Worm (Caenorhabditis elegans): Measurements from ENCODE around the gene T02G5.3.

DNA sequence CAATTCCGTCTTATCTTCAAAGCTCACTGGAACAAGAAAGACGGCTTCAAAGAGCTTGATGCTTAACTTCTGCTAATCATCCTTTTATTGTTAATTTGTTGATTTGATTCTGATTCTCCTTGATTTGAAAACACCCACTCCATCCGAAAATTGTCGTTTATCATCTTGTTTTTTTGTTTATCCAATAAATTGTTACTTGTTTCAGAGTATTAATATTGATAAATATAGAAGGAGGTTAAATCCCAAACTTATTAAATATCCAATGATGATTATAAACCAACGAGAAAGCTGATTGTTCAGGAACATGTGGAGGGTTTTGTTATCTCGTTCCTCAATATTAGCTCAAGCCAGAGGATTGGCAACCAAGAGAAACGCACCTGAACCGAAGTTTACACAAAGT is 19.6 kb downstream of the T02G5.3 start, which contains the start of gene F10E7.6:
- no peak for TF ChIP-seq him-1 (tag; optimal IDR thresholded peaks at IDR 0.05)
- TF ChIP-seq W03F9.2 (tag; optimal IDR thresholded peaks at IDR 0.05) = no peak
- no peak for TF ChIP-seq dao-5 (tag; optimal IDR thresholded peaks at IDR 0.05)
